Worm (Caenorhabditis elegans): Measurements from ENCODE around the gene scb-1.

The scb-1 gene

DNA sequence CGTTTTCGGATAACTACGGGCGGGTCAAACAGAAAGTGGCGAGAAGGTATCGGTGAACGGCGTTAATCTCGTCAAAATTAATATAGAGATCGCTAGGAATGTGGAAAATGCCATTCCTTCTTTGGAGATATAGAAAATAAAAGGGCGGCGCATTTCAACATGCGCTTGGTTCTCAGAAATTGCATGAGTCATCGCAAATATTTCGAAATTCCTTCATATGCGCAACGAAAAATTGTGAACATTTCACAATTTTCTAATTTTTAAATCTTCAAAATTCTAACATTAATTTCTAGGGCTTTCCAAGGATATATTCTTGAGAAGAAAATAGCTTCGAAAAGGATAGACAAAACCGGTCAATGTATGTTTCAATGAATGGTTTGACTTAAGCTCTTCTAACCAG is 40.6 kb downstream of the scb-1 start:
- TF ChIP-seq hnd-1 (tag; optimal IDR thresholded peaks at IDR 0.05) (no peak), hmg-4 (GFP tag; optimal IDR thresholded peaks at IDR 0.05) (no peak), ets-7 (tag; optimal IDR thresholded peaks at IDR 0.05) (no peak), flt-1 (GFP tag; IDR thresholded peaks at IDR 0.05) (no peak), B0310.2 (tag; optimal IDR thresholded peaks at IDR 0.05) (no peak)

DNA sequence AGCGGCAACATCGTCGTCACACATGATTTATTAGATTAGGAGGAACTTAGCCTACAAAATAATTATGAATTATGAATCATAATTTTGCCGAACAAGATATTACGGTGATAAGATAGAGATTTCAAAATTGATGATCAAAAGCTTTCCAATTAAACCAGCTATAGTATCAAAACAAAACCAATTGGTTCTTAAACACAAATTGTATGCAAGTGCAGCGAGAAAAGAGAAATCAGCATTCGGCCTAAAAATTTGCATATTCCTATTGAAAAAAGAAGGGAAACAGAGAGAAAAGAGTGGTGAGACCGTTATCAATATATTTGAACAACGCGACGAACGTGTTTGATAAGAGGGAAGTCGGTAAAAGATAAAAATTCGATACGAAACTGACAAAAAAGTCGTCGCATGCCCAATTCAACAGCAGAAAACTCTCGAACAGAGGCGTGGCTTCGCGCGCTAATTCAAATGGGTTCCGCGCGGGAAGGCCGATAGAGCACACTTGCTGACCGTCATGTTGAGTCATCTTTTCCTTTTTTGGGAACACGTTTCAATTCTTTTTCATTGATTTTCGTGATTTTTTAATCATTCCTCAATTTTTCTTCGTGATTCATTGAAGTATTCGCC is 41.3 kb downstream of the scb-1 start, which contains the start of gene act-2:
TSS of gene act-2 (minus strand) at position 51 of the 621 bp plus-strand sequence.
- TF ChIP-seq B0310.2 (tag; optimal IDR thresholded peaks at IDR 0.05): peak; percentile 38
- TF ChIP-seq tbx-37 (GFP tag; conservative IDR thresholded peaks at IDR 0.05): no peak
- no peak for TF ChIP-seq tra-4 (tag; optimal IDR thresholded peaks at IDR 0.05)
- no peak for TF ChIP-seq ceh-13 (GFP tag; optimal IDR thresholded peaks at IDR 0.05)

DNA sequence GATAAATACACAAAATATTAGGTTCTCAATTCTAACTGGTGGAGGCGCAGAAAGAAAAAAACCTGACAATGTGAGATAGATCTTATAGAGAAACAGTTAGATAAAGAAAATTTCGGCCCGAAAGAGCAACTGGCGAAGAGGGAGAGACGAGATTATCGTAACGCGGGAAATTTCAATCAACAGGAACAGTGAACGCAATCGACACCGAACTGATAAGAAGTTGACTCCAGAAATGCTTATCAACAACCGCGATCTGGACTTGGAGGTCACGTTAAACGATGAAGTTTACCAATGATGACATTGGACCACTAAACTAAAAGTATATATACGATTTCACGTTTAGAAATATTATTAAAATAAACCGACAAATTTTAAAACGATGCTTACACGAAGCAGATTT is 43.1 kb downstream of the scb-1 start:
- TF ChIP-seq aly-1 (tag; optimal IDR thresholded peaks at IDR 0.05): no peak
- no peak for TF ChIP-seq scrt-1 (GFP tag; IDR thresholded peaks at IDR 0.05)
- TF ChIP-seq F13C5.2 (tag; optimal IDR thresholded peaks at IDR 0.05): no peak
- TF ChIP-seq hmbx-1 (tag; optimal IDR thresholded peaks at IDR 0.05): no peak
- TF ChIP-seq ama-1 (optimal IDR thresholded peaks at IDR 0.05): no peak
- TF ChIP-seq tbx-37 (GFP tag; conservative IDR thresholded peaks at IDR 0.05): no peak
- no peak for TF ChIP-seq tra-4 (tag; optimal IDR thresholded peaks at IDR 0.05)
- TF ChIP-seq B0310.2 (tag; optimal IDR thresholded peaks at IDR 0.05): no peak
- TF ChIP-seq ets-7 (tag; optimal IDR thresholded peaks at IDR 0.05): no peak
- TF ChIP-seq ceh-36 (tag; optimal IDR thresholded peaks at IDR 0.05): no peak
- TF ChIP-seq hnd-1 (tag; optimal IDR thresholded peaks at IDR 0.05): no peak

DNA sequence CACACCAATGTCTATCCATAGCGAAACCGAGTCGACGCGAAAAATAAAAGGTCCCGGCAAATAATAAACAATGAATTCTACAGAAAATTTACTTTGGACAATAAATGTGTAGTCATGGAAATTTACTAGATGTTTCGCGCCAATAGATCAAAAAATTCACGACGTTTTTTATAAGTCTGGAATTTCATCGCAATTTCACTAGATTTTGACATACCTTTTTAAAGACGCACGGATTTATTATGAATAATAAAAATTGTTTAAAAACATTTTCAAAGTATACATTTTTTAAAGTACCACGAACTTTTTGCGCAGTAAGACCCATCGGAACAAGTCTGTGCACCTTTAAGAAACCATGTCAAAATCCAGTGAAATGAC is 43.5 kb downstream of the scb-1 start:
- no peak for TF ChIP-seq hmg-4 (GFP tag; optimal IDR thresholded peaks at IDR 0.05)
- TF ChIP-seq aly-1 (tag; optimal IDR thresholded peaks at IDR 0.05): no peak

DNA sequence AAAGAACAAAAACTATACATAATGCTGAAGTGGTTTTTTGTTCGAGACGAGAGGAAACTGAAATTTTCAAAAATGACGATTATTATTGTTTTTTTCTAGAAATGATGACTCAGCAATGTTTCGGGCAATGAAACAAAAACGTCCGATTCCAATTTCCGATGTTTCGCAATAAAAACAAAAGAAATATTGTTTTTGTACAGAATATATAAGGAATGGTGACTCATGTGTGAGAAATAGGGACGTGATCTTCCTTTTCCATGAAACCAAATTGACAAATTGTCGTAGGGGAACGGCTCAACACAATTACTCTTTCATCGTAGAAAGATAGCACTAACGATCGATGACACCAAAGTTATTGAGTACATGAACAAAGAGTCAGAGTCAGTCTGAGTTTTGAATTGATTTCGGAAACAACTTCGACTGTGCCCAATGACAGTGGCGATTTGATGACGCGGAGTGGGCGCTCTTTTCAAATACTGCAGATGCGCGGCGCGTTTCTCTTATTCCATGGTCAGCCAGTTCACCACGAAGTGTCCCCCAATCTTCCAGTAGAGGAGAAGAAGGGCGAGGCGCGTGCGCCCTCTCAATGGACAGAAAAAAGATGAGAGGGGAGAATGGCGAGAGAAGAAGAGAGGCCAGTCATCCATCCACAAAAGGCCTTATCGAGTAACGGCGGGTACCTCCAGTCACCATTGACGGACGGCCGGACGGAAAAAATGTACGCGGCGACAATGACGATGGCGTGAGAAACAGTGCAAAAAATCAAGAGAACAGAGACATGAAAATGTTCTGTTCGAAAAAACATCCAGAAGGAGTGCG is 44.1 kb downstream of the scb-1 start:
- no peak for TF ChIP-seq B0310.2 (tag; optimal IDR thresholded peaks at IDR 0.05)
- peak; percentile 42 for TF ChIP-seq hmg-4 (GFP tag; optimal IDR thresholded peaks at IDR 0.05)
- no peak for TF ChIP-seq F13C5.2 (tag; optimal IDR thresholded peaks at IDR 0.05)
- TF ChIP-seq aly-1 (tag; optimal IDR thresholded peaks at IDR 0.05): peak; percentile 28
- TF ChIP-seq pes-1 (GFP tag; IDR thresholded peaks at IDR 0.05): peak; percentile 34; the same call in 1 of the 2 replicates

DNA sequence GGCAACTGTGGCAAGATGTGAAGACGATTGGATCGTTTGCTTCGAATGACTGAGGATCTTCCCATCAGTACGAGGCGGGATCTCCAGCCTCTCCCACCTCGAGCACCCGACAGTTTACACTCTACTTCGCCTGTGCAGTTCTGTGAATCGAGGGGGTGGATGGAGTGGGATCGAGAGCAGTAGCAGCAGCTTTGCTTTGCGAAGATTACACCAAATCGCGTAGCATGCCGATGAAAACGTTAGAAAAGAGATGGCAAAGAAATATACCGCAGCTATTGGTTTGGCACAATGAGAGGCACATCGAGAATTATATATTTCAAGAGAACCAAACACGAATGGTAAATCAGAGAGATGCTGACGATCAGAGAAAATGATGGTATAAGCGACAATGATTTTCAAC is 45.1 kb downstream of the scb-1 start, which contains the start of gene act-3:
TSS of gene act-3 (minus strand) at position 51 of the 400 bp plus-strand sequence.
- TF ChIP-seq ama-1 (optimal IDR thresholded peaks at IDR 0.05): no peak
- no peak for TF ChIP-seq ets-7 (tag; optimal IDR thresholded peaks at IDR 0.05)
- TF ChIP-seq ceh-36 (tag; optimal IDR thresholded peaks at IDR 0.05): no peak
- no peak for TF ChIP-seq hmg-4 (GFP tag; optimal IDR thresholded peaks at IDR 0.05)

DNA sequence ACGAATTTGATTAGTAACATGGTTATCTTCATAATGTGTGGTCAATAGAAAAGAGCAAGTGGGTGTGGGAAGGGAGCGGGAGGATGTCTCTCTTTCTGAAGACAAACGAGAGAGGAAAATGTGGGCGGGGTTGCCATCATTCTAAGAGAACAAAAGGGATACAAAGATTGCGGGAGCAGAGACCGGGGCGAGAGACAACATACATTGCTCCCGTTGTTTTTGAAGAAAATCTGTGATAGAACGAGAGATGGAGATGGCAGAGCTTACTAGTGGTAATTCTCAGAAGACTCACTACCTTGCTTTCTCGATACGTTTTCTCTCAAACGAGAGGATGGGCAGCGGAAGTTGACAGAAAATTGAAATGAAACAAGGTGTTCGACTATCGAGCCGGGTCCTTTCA is 46.2 kb downstream of the scb-1 start:
- TF ChIP-seq scrt-1 (GFP tag; IDR thresholded peaks at IDR 0.05) (no peak), hmg-4 (GFP tag; optimal IDR thresholded peaks at IDR 0.05) (no peak)

DNA sequence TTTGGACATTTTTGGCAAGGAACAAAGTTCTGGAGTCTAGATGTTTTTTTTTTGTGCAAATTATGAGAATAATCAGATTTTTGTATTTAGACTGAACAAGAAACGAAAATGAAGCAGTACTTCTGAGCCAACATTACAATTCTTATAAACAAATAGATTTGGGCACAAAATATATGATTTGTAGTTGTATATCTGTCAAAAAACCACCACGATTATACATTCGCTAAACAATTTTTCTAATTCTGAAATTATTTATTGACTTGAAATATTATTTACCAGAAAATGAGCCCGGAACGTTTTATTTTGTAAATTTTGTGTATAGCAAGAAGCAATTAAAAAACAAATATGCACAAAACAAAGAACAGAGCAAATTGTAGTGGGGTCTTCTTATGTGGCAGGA is 48.1 kb downstream of the scb-1 start:
- TF ChIP-seq tra-4 (tag; optimal IDR thresholded peaks at IDR 0.05) (no peak), pes-1 (GFP tag; IDR thresholded peaks at IDR 0.05) (no peak), ceh-36 (tag; optimal IDR thresholded peaks at IDR 0.05) (no peak), hmbx-1 (tag; optimal IDR thresholded peaks at IDR 0.05) (no peak), hmg-4 (GFP tag; optimal IDR thresholded peaks at IDR 0.05) (no peak), B0310.2 (tag; optimal IDR thresholded peaks at IDR 0.05) (no peak), tbx-11 (GFP tag; IDR thresholded peaks at IDR 0.05) (no peak), ama-1 (optimal IDR thresholded peaks at IDR 0.05) (no peak), hnd-1 (tag; optimal IDR thresholded peaks at IDR 0.05) (no peak), tbx-37 (GFP tag; conservative IDR thresholded peaks at IDR 0.05) (no peak), F13C5.2 (tag; optimal IDR thresholded peaks at IDR 0.05) (no peak), aly-1 (tag; optimal IDR thresholded peaks at IDR 0.05) (no peak), sea-1 (GFP tag; conservative IDR thresholded peaks at IDR 0.05) (no peak), scrt-1 (GFP tag; IDR thresholded peaks at IDR 0.05) (no peak), ets-7 (tag; optimal IDR thresholded peaks at IDR 0.05) (no peak), flt-1 (GFP tag; IDR thresholded peaks at IDR 0.05) (no peak), ceh-13 (GFP tag; optimal IDR thresholded peaks at IDR 0.05) (no peak)

DNA sequence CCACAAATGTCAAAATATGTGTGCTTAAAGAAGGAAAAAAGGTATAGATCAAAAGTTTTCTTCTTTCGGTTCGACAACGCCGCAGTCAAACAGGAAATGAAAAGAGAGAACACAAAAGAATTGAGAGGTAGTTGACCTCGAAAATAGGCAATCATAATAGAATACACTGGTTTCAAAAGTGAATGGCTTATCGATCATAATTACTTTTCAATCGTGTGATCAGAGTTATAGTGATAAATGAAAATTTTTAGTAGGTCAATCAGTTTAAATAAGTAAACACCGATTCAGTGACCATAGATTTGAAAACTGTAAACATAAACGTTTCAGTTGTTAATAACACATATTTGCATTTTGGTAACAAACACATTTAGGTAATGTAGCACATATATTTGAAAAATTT is 49.1 kb downstream of the scb-1 start:
- TF ChIP-seq pes-1 (GFP tag; IDR thresholded peaks at IDR 0.05): no peak
- no peak for TF ChIP-seq hnd-1 (tag; optimal IDR thresholded peaks at IDR 0.05)
